Fruit fly (Drosophila melanogaster): ENCODE data around the gene CG8492.
A peak's percentile ranks its signal among the peaks of the same experiment; 100 is the strongest.

The CG8492 gene

DNA sequence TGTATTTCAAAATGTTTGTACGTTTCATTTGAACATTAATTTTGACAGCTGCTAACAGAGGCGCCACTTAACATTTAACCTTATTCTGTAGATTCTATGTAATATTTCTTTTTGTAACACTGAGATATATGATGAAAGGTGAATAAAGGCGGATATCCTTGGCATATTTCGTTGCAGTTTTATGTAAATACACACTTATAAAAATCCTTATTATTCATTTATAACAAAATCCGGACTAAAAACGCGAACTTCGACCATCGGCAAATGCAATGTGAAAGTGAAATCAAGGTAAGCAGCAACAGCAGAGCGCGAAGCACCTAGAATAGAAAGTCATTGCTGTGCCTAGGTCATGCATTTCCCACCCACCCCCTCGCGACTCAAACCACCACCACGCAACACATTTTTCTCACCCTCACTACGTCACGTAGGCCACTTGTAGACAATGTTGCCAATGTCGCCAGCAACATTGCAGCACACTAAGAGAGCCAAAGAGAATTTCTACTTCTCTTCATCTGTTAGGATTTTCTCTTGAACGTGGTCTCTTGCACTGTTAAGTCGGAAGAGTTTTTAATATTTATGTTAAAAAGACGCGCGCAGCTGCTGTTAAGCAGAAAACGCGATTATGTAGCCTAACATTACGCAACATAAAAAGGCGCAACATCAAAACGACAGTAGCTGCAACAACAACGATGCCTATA, 49.5 kb upstream of the CG8492 start (continued):
- peak; percentile 20; the same call in 1 of the 3 replicates for TF ChIP-seq Doc3 (GFP tag; IDR thresholded peaks at IDR 0.05; ENCODE audit: partially characterized antibody)
- no peak for TF ChIP-seq CG31365 (tag; optimal IDR thresholded peaks at IDR 0.05)
- peak; percentile 23 for TF ChIP-seq CG15479 (GFP tag; optimal IDR thresholded peaks at IDR 0.05)
- TF ChIP-seq Atf3 (GFP tag; optimal IDR thresholded peaks at IDR 0.05): no peak
- no peak for TF ChIP-seq pzg (GFP tag; optimal IDR thresholded peaks at IDR 0.05)
- TF ChIP-seq dimm (GFP tag; IDR thresholded peaks at IDR 0.05): no peak
- TF ChIP-seq CG7839 (tag; optimal IDR thresholded peaks at IDR 0.05): no peak
- TF ChIP-seq Mad (GFP tag; optimal IDR thresholded peaks at IDR 0.05): no peak
- TF ChIP-seq shn (GFP tag; optimal IDR thresholded peaks at IDR 0.05): no peak
- peak; percentile 12 for TF ChIP-seq Jarid2 (GFP tag; optimal IDR thresholded peaks at IDR 0.05)
- peak; percentile 90; the same call in 3 of the 4 replicates for TF ChIP-seq chinmo (GFP tag; IDR thresholded peaks at IDR 0.05; ENCODE audit: partially characterized antibody)
- no peak for TF ChIP-seq HLH4C (GFP tag; IDR thresholded peaks at IDR 0.05; ENCODE audit: partially characterized antibody)
- TF ChIP-seq pros (GFP tag; optimal IDR thresholded peaks at IDR 0.05): peak; percentile 45
- TF ChIP-seq z (GFP tag; IDR thresholded peaks at IDR 0.05): no peak
- TF ChIP-seq lbe (GFP tag; optimal IDR thresholded peaks at IDR 0.05): no peak
- TF ChIP-seq Hr78 (GFP tag; optimal IDR thresholded peaks at IDR 0.05): peak in 1 of 2 experiments; percentile 17
- no peak for TF ChIP-seq CG18599 (GFP tag; optimal IDR thresholded peaks at IDR 0.05)
- peak in 1 of 2 experiments; percentile 24 for TF ChIP-seq eve (GFP tag; optimal IDR thresholded peaks at IDR 0.05)
- TF ChIP-seq Hmr (GFP tag; optimal IDR thresholded peaks at IDR 0.05): no peak
- TF ChIP-seq Pdp1 (GFP tag; optimal IDR thresholded peaks at IDR 0.05): peak in 1 of 2 experiments; percentile 99
- no peak for TF ChIP-seq caup (GFP tag; optimal IDR thresholded peaks at IDR 0.05; ENCODE audit: severe bottlenecking)
- TF ChIP-seq CG2129 (GFP tag; IDR thresholded peaks at IDR 0.05; ENCODE audit: partially characterized antibody): no peak
- no peak for TF ChIP-seq CG14050 (GFP tag; IDR thresholded peaks at IDR 0.05)
- no peak for TF ChIP-seq CG4617 (GFP tag; optimal IDR thresholded peaks at IDR 0.05; ENCODE audit: borderline replicate concordance)
- TF ChIP-seq maf-S (GFP tag; optimal IDR thresholded peaks at IDR 0.05): no peak
- TF ChIP-seq CG8290 (GFP tag; optimal IDR thresholded peaks at IDR 0.05): no peak
- no peak for TF ChIP-seq CG8290 (tag; optimal IDR thresholded peaks at IDR 0.05)
- no peak for TF ChIP-seq Med (GFP tag)
- no peak for TF ChIP-seq Tbp (GFP tag; optimal IDR thresholded peaks at IDR 0.05)
- no peak for TF ChIP-seq CG13775 (GFP tag; optimal IDR thresholded peaks at IDR 0.05)
- TF ChIP-seq PHDP (tag; optimal IDR thresholded peaks at IDR 0.05): no peak
- TF ChIP-seq dpn (GFP tag; optimal IDR thresholded peaks at IDR 0.05): no peak
- TF ChIP-seq Kr (GFP tag; optimal IDR thresholded peaks at IDR 0.05): no peak
- no peak for TF ChIP-seq Mes4 (GFP tag; optimal IDR thresholded peaks at IDR 0.05)
- no peak for TF ChIP-seq Myb (GFP tag; optimal IDR thresholded peaks at IDR 0.05)
- TF ChIP-seq CG2889 (GFP tag; IDR thresholded peaks at IDR 0.05): no peak
- no peak for TF ChIP-seq odd (GFP tag; optimal IDR thresholded peaks at IDR 0.05)
- no peak for TF ChIP-seq her (GFP tag; optimal IDR thresholded peaks at IDR 0.05)
- no peak for TF ChIP-seq nom (GFP tag; optimal IDR thresholded peaks at IDR 0.05)
- no peak for TF ChIP-seq CG4360 (GFP tag; IDR thresholded peaks at IDR 0.05)
- no peak for TF ChIP-seq abd-A (tag; optimal IDR thresholded peaks at IDR 0.05)
- no peak for TF ChIP-seq CG3847 (GFP tag; IDR thresholded peaks at IDR 0.05)
- TF ChIP-seq pita (GFP tag; optimal IDR thresholded peaks at IDR 0.05): no peak
- TF ChIP-seq CG7745 (tag; optimal IDR thresholded peaks at IDR 0.05): no peak
- no peak for TF ChIP-seq Fer3 (tag; optimal IDR thresholded peaks at IDR 0.05)
- TF ChIP-seq D19A (tag; optimal IDR thresholded peaks at IDR 0.05): no peak
- TF ChIP-seq gce (GFP tag; IDR thresholded peaks at IDR 0.05): no peak
- TF ChIP-seq Abd-B (GFP tag; optimal IDR thresholded peaks at IDR 0.05): no peak
- no peak for TF ChIP-seq ara (GFP tag; IDR thresholded peaks at IDR 0.05)

All from whole organism, embryonic.